Fruit fly (Drosophila melanogaster) whole organism, embryonic: Measurements from ENCODE around the gene Stat92E.
A peak's percentile ranks its signal among the peaks of the same experiment; 100 is the strongest.

Experiments used
- Adf1 ChIP-seq: fragments of 200-800 bp; sonication (Bioruptor generic); IDR thresholded peaks from 2 replicates; pipeline ENCODE4 v1.3.6; 2022; ENCODE audit warnings: missing biosample characterization, missing genetic modification characterization
- Antp ChIP-seq: fragments of 200-800 bp; sonication (Bioruptor generic); optimal IDR thresholded peaks from 3 replicates; lab custom pipeline; 2016; ENCODE audit warnings: missing biosample characterization, missing genetic modification characterization
- Asciz ChIP-seq: fragments of 200-800 bp; sonication (Bioruptor generic); optimal IDR thresholded peaks from 2 replicates; lab custom pipeline; 2017; ENCODE audit warnings: missing biosample characterization, mild to moderate bottlenecking, missing genetic modification characterization, missing genetic modification reagents
- Awh ChIP-seq: fragments of 200-800 bp; sonication (Bioruptor generic); IDR thresholded peaks from 2 replicates; pipeline ENCODE4, ENCODE4 v1.3.6; 2022; ENCODE audit warnings: missing biosample characterization, missing genetic modification characterization
- BtbVII ChIP-seq: fragments of 200-800 bp; sonication (Bioruptor generic); optimal IDR thresholded peaks from 3 replicates; lab custom pipeline; 2017; ENCODE audit warnings: missing biosample characterization, mild to moderate bottlenecking, missing genetic modification characterization
- CG10565 ChIP-seq: fragments of 200-800 bp; sonication (Bioruptor generic); optimal IDR thresholded peaks from 3 replicates; lab custom pipeline; 2016; ENCODE audit warnings: missing biosample characterization, mild to moderate bottlenecking, missing genetic modification characterization
- CG12942 ChIP-seq: fragments of 200-800 bp; sonication (Bioruptor generic); optimal IDR thresholded peaks from 3 replicates; lab custom pipeline; 2016; ENCODE audit warnings: missing biosample characterization, missing genetic modification characterization
- CG15269 ChIP-seq: fragments of 200-800 bp; sonication (Bioruptor generic); optimal IDR thresholded peaks from 2 replicates; lab custom pipeline; 2018; ENCODE audit warnings: missing biosample characterization, mild to moderate bottlenecking, missing genetic modification characterization, moderate library complexity
- CG1529 ChIP-seq: fragments of 200-800 bp; sonication (Bioruptor generic); optimal IDR thresholded peaks from 3 replicates; lab custom pipeline; 2018; ENCODE audit warnings: missing biosample characterization, missing genetic modification characterization
- CG15601 ChIP-seq: fragments of 200-800 bp; sonication (Bioruptor generic); optimal IDR thresholded peaks from 3 replicates; lab custom pipeline; 2019; ENCODE audit warnings: missing biosample characterization, mild to moderate bottlenecking, missing genetic modification characterization, moderate library complexity
- CG16779 ChIP-seq: fragments of 200-800 bp; sonication (Bioruptor generic); IDR thresholded peaks from 2 replicates; pipeline ENCODE4 v1.3.6; 2022; ENCODE audit warnings: missing biosample characterization, missing genetic modification characterization
- CG17385 ChIP-seq: fragments of 200-800 bp; sonication (Bioruptor generic); optimal IDR thresholded peaks from 3 replicates; lab custom pipeline; 2018; ENCODE audit warnings: missing biosample characterization, mild to moderate bottlenecking, missing genetic modification characterization
- CG1792 ChIP-seq: fragments of 200-800 bp; sonication (Bioruptor generic); optimal IDR thresholded peaks from 2 replicates; lab custom pipeline; 2016; ENCODE audit warnings: missing biosample characterization, missing genetic modification characterization
- CG31224 ChIP-seq: fragments of 200-800 bp; sonication (Bioruptor generic); IDR thresholded peaks from 2 replicates; pipeline ENCODE4 v1.3.6; 2022; ENCODE audit warnings: missing biosample characterization, missing genetic modification characterization
- CG3163 ChIP-seq: fragments of 200-800 bp; sonication (Bioruptor generic); optimal IDR thresholded peaks from 3 replicates; lab custom pipeline; 2016; ENCODE audit warnings: missing biosample characterization, missing genetic modification characterization
- CG3407 ChIP-seq: fragments of 200-800 bp; sonication (Bioruptor generic); optimal IDR thresholded peaks from 2 replicates; lab custom pipeline; 2018; ENCODE audit warnings: missing biosample characterization, mild to moderate bottlenecking, missing genetic modification characterization
- CG6254 ChIP-seq: fragments of 200-800 bp; sonication (Bioruptor generic); optimal IDR thresholded peaks from 3 replicates; lab custom pipeline; 2017; ENCODE audit warnings: mild to moderate bottlenecking, missing biosample characterization, missing genetic modification reagents, missing genetic modification characterization
- CG7839 ChIP-seq: fragments of 200-800 bp; sonication (Bioruptor generic); optimal IDR thresholded peaks from 3 replicates; lab custom pipeline; 2018; ENCODE audit warnings: missing biosample characterization, mild to moderate bottlenecking, missing genetic modification characterization, moderate library complexity
- CG8924 ChIP-seq: fragments of 200-800 bp; optimal IDR thresholded peaks from 3 replicates; lab custom pipeline; 2019; ENCODE audit warnings: missing biosample characterization, mild to moderate bottlenecking, missing genetic modification characterization, moderate library complexity
- D19A ChIP-seq: fragments of 200-800 bp; optimal IDR thresholded peaks from 3 replicates; lab custom pipeline; 2019; ENCODE audit warnings: missing biosample characterization, mild to moderate bottlenecking, missing genetic modification characterization, moderate library complexity
- D19B ChIP-seq: fragments of 200-800 bp; sonication (Bioruptor generic); optimal IDR thresholded peaks from 2 replicates; lab custom pipeline; 2017; ENCODE audit warnings: missing biosample characterization, mild to moderate bottlenecking, missing genetic modification characterization
- Dbx ChIP-seq: fragments of 200-800 bp; sonication (Bioruptor generic); IDR thresholded peaks from 3 replicates; pipeline ENCODE4 v1.3.6; 2022; ENCODE audit warnings: missing biosample characterization, missing genetic modification characterization
- Drgx ChIP-seq: fragments of 200-800 bp; sonication (Bioruptor generic); IDR thresholded peaks from 2 replicates; pipeline ENCODE4 v1.3.6; 2022; ENCODE audit warnings: missing biosample characterization, missing genetic modification characterization
- Hr51 ChIP-seq, 2 experiments: fragments of 200-800 bp; sonication (Bioruptor generic); optimal IDR thresholded peaks; 2 replicates in 1 of 2; 3 replicates in 1 of 2; lab custom pipeline; 2016 to 2018; ENCODE audit warnings: missing biosample characterization in 2 of 2, missing genetic modification characterization in 2 of 2, mild to moderate bottlenecking in 1 of 2, moderate library complexity in 1 of 2
- NfI ChIP-seq: fragments of 200-800 bp; sonication (Bioruptor generic); optimal IDR thresholded peaks from 3 replicates; lab custom pipeline; 2018; ENCODE audit warnings: missing biosample characterization, mild to moderate bottlenecking, missing genetic modification characterization, moderate library complexity
- Oaz ChIP-seq: fragments of 200-800 bp; sonication (Bioruptor generic); IDR thresholded peaks from 2 replicates; pipeline ENCODE4 v1.3.6; 2022; ENCODE audit warnings: missing biosample characterization, missing genetic modification characterization
- Opbp ChIP-seq: fragments of 200-800 bp; sonication (Bioruptor generic); IDR thresholded peaks from 3 replicates; pipeline ENCODE4 v1.3.6; 2022; ENCODE audit warnings: missing biosample characterization, missing genetic modification characterization; ENCODE audit not compliant: partially characterized antibody
- Sox100B ChIP-seq: fragments of 200-800 bp; sonication (Bioruptor generic); optimal IDR thresholded peaks from 3 replicates; lab custom pipeline; 2018; ENCODE audit warnings: missing biosample characterization, mild to moderate bottlenecking, missing genetic modification characterization
- Stat92E ChIP-seq, 3 experiments: fragments of >200 bp in 2 of 3; fragments of 200-800 bp in 1 of 3; sonication (Bioruptor generic) in 1 of 3; optimal IDR thresholded peaks; 2 replicates each; lab custom pipeline; 2017 to 2019; ENCODE audit warnings: missing biosample characterization in 3 of 3, missing genetic modification characterization in 3 of 3, mild to moderate bottlenecking in 1 of 3, moderate library complexity in 1 of 3
- TFAM ChIP-seq: fragments of 200-800 bp; sonication (Bioruptor generic); optimal IDR thresholded peaks from 2 replicates; lab custom pipeline; 2017; ENCODE audit warnings: missing biosample characterization, missing genetic modification characterization, inconsistent platforms
- ap ChIP-seq: fragments of 200-800 bp; sonication (Bioruptor generic); IDR thresholded peaks from 2 replicates; pipeline ENCODE4 v1.3.6; 2022; ENCODE audit warnings: missing biosample characterization, missing genetic modification characterization
- bigmax ChIP-seq: fragments of 200-800 bp; sonication (Bioruptor generic); optimal IDR thresholded peaks from 2 replicates; lab custom pipeline; 2018; ENCODE audit warnings: missing biosample characterization, mild to moderate bottlenecking, missing genetic modification characterization
- chif ChIP-seq, 2 experiments: fragments of 200-800 bp; sonication (Bioruptor generic); optimal IDR thresholded peaks; 3 replicates each; lab custom pipeline; 2016; ENCODE audit warnings: missing biosample characterization in 2 of 2, missing genetic modification characterization in 2 of 2
- ci ChIP-seq: fragments of 200-800 bp; sonication (Bioruptor generic); IDR thresholded peaks from 3 replicates; pipeline ENCODE4 v1.3.6; 2022; ENCODE audit warnings: missing biosample characterization, missing genetic modification characterization
- croc ChIP-seq: fragments of 200-800 bp; sonication (Bioruptor generic); conservative IDR thresholded peaks from 3 replicates; pipeline ENCODE4 v1.3.6; 2022; ENCODE audit warnings: missing biosample characterization, missing genetic modification characterization
- ems ChIP-seq: fragments of 200-800 bp; sonication (Bioruptor generic); optimal IDR thresholded peaks from 3 replicates; lab custom pipeline; 2016; ENCODE audit warnings: missing biosample characterization, missing genetic modification characterization
- en ChIP-seq: fragments of 200-800 bp; sonication (Bioruptor generic); optimal IDR thresholded peaks from 2 replicates; lab custom pipeline; 2016; ENCODE audit warnings: missing biosample characterization, missing genetic modification characterization
- eyg ChIP-seq: fragments of 200-800 bp; sonication (Bioruptor generic); optimal IDR thresholded peaks from 3 replicates; lab custom pipeline; 2016; ENCODE audit warnings: missing biosample characterization, missing genetic modification characterization
- grn ChIP-seq: fragments of 200-800 bp; sonication (Bioruptor generic); optimal IDR thresholded peaks from 3 replicates; lab custom pipeline; 2017; ENCODE audit warnings: missing biosample characterization, missing genetic modification characterization
- gsb-n ChIP-seq: fragments of 200-800 bp; sonication (Bioruptor generic); optimal IDR thresholded peaks from 3 replicates; lab custom pipeline; 2018; ENCODE audit warnings: missing biosample characterization, mild to moderate bottlenecking, missing genetic modification characterization
- hb ChIP-seq: fragments of 200-800 bp; sonication (Bioruptor generic); IDR thresholded peaks from 3 replicates; pipeline ENCODE4 v1.3.6; 2022; ENCODE audit warnings: missing biosample characterization, missing genetic modification characterization; ENCODE audit not compliant: partially characterized antibody
- luna ChIP-seq: fragments of 200-800 bp; sonication (Bioruptor generic); optimal IDR thresholded peaks from 2 replicates; lab custom pipeline; 2016; ENCODE audit warnings: missing biosample characterization, missing genetic modification characterization
- mam ChIP-seq: fragments of 200-800 bp; sonication (Bioruptor generic); optimal IDR thresholded peaks from 3 replicates; lab custom pipeline; 2016; ENCODE audit warnings: missing biosample characterization, missing genetic modification characterization
- psq ChIP-seq: fragments of 200-800 bp; sonication (Bioruptor generic); optimal IDR thresholded peaks from 2 replicates; lab custom pipeline; 2017; ENCODE audit warnings: missing biosample characterization, missing genetic modification characterization
- schlank ChIP-seq: fragments of 200-800 bp; sonication (Bioruptor generic); optimal IDR thresholded peaks from 2 replicates; lab custom pipeline; 2018; ENCODE audit warnings: missing biosample characterization, mild to moderate bottlenecking, missing genetic modification characterization
- shn ChIP-seq: fragments of 200-800 bp; sonication (Bioruptor generic); optimal IDR thresholded peaks from 3 replicates; lab custom pipeline; 2016; ENCODE audit warnings: missing biosample characterization, missing genetic modification characterization
- trem ChIP-seq: fragments of 200-800 bp; optimal IDR thresholded peaks from 3 replicates; lab custom pipeline; 2019; ENCODE audit warnings: missing biosample characterization, mild to moderate bottlenecking, missing genetic modification characterization, moderate library complexity
- twi ChIP-seq: fragments of 200-800 bp; optimal IDR thresholded peaks from 2 replicates; lab custom pipeline; 2019; ENCODE audit warnings: missing biosample characterization, mild to moderate bottlenecking, missing genetic modification characterization, moderate library complexity
- vfl ChIP-seq: fragments of 200-800 bp; sonication (Bioruptor generic); optimal IDR thresholded peaks from 2 replicates; lab custom pipeline; 2016; ENCODE audit warnings: missing biosample characterization, missing genetic modification characterization
- wdn ChIP-seq: fragments of 200-800 bp; sonication (Bioruptor generic); IDR thresholded peaks from 2 replicates; pipeline ENCODE4 v1.3.6; 2022; ENCODE audit warnings: missing biosample characterization, missing genetic modification characterization

Gene Stat92E

DNA sequence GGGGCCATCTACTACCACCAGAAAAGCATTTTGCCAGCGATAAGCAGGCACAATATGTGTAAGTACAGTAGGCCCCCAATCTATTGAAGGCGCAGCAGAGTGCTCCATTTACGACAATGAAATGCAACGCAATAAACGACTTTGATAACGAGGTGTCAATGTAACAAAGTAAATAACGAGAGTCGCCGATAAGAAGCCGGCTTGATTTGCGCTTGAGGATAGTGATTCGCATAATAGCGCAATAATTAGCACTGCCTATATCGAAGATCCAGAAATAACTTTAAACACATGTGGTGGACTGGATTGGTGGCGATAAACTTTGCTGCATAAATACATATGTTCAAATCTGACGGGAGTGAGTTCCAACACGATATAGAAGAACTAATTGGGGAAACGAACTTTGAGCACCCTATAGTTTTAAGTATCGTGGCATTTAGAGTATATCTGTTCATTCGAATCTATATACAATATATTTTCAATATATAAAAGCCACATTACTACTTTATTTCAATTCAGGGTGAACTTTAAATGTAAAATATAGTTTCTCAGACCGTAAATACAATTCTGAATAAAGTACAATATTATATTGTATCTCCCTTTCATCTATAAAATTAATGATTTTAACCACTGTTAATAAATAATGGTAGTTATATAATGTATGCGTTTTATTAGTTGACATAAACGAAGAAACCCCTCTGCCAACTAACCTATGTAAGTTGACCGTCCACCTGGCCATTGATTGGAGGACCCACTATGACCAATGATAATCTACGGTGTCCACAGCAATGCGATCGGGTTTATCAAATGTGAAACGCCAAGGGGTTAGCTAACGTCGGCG, 2.9 kb downstream of the Stat92E start (continued):
- no peak for TF ChIP-seq en (GFP tag; lab: Kevin White, UChicago)
- no peak for TF ChIP-seq Awh
- TF ChIP-seq Asciz (GFP tag; lab: Kevin White, UChicago), result no peak
- no peak for TF ChIP-seq CG1792 (GFP tag; lab: Kevin White, UChicago)
- no peak for TF ChIP-seq Antp (GFP tag; lab: Kevin White, UChicago)
- TF ChIP-seq CG12942, result no peak
- no peak for TF ChIP-seq CG31224 (GFP tag; lab: Robert Waterston, UW)
- no peak for TF ChIP-seq CG6254 (GFP tag; lab: Kevin White, UChicago)
- TF ChIP-seq CG8924 (tag; lab: Kevin White, UChicago), result no peak
- TF ChIP-seq CG7839 (tag; lab: Kevin White, UChicago), result no peak
- no peak for TF ChIP-seq CG16779 (GFP tag; lab: Robert Waterston, UW)
- no peak for TF ChIP-seq ap (GFP tag; lab: Robert Waterston, UW)
- TF ChIP-seq ems (GFP tag; lab: Kevin White, UChicago), result no peak
- no peak for TF ChIP-seq NfI (GFP tag; lab: Kevin White, UChicago)
- TF ChIP-seq CG1529, result no peak
- TF ChIP-seq CG15601 (tag; lab: Kevin White, UChicago), result no peak
- TF ChIP-seq gsb-n (tag; lab: Kevin White, UChicago), result no peak
- no peak for TF ChIP-seq mam (GFP tag; lab: Kevin White, UChicago)
- peak; percentile 84 for TF ChIP-seq D19B (GFP tag; lab: Kevin White, UChicago)
- TF ChIP-seq Hr51 (GFP tag; optimal IDR thresholded peaks at IDR 0.05; lab: Kevin White, UChicago), result no peak
- TF ChIP-seq chif (GFP tag; optimal IDR thresholded peaks at IDR 0.05; lab: Kevin White, UChicago), result no peak
- TF ChIP-seq eyg (GFP tag; lab: Kevin White, UChicago), result no peak
- no peak for TF ChIP-seq grn
- no peak for TF ChIP-seq CG3407 (GFP tag; lab: Kevin White, UChicago)
- TF ChIP-seq Sox100B (GFP tag; lab: Kevin White, UChicago), result no peak
- no peak for TF ChIP-seq BtbVII (GFP tag; lab: Kevin White, UChicago)
- no peak for TF ChIP-seq bigmax (GFP tag; lab: Kevin White, UChicago)
- no peak for TF ChIP-seq hb (GFP tag; lab: Robert Waterston, UW)
- no peak for TF ChIP-seq CG10565 (GFP tag; lab: Kevin White, UChicago)
- TF ChIP-seq CG17385 (GFP tag; lab: Kevin White, UChicago), result no peak
- no peak for TF ChIP-seq croc (GFP tag; lab: Robert Waterston, UW)
- peak; percentile 32; the same call in 1 of the 2 replicates for TF ChIP-seq Drgx (GFP tag; lab: Robert Waterston, UW)
- TF ChIP-seq D19A (tag; lab: Kevin White, UChicago), result peak; percentile 8
- TF ChIP-seq ci (GFP tag; lab: Robert Waterston, UW), result 0 out of 3 replicates have a peak, but pooled peaks have one; percentile 10
- no peak for TF ChIP-seq Stat92E (GFP tag; optimal IDR thresholded peaks at IDR 0.05; lab: Kevin White, UChicago)
- no peak for TF ChIP-seq vfl (GFP tag; lab: Kevin White, UChicago)
- no peak for TF ChIP-seq schlank
- no peak for TF ChIP-seq CG3163 (GFP tag; lab: Kevin White, UChicago)
- no peak for TF ChIP-seq Oaz (GFP tag; lab: Robert Waterston, UW)
- no peak for TF ChIP-seq shn (GFP tag; lab: Kevin White, UChicago)
- no peak for TF ChIP-seq psq (GFP tag; lab: Kevin White, UChicago)
- TF ChIP-seq trem (tag; lab: Kevin White, UChicago), result no peak
- no peak for TF ChIP-seq Opbp (GFP tag; lab: Robert Waterston, UW)
- peak; percentile 14; the same call in 1 of the 3 replicates for TF ChIP-seq Dbx (GFP tag; lab: Robert Waterston, UW)
- peak; percentile 56 for TF ChIP-seq twi (tag; lab: Kevin White, UChicago)
- no peak for TF ChIP-seq CG15269 (tag; lab: Kevin White, UChicago)
- no peak for TF ChIP-seq wdn (GFP tag; lab: Robert Waterston, UW)
- TF ChIP-seq Adf1, result no peak
- TF ChIP-seq TFAM (GFP tag; lab: Kevin White, UChicago), result no peak
- TF ChIP-seq luna (GFP tag; lab: Kevin White, UChicago), result no peak
